Fruit fly (Drosophila melanogaster): Measurements from ENCODE around the gene CG32643.

Gene CG32643

DNA sequence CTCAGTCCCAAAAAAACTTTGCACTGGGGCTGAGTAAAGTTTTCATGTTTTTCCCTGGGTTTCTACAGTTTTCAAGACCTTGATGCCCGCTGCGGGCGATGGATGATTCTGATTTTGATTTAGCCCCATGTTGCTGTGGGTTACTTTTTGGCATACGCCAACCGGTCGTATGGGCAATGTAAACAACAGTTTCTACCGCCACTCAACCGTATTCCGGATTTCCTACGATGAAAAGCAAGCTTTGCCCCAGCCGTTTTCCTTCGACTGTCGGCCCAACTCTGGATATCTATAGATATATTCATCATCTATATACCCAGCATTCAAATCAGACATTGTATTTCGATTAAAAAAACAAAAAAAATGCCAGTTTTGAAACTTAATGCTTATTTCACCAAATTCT, 37.6 kb downstream of the CG32643 start, which contains the start of gene CG2209:
TSS of gene CG2209 (plus strand) at position 301 of the 400 bp plus-strand sequence.
- no peak for TF ChIP-seq CG1621 (tag; optimal IDR thresholded peaks at IDR 0.05)

DNA sequence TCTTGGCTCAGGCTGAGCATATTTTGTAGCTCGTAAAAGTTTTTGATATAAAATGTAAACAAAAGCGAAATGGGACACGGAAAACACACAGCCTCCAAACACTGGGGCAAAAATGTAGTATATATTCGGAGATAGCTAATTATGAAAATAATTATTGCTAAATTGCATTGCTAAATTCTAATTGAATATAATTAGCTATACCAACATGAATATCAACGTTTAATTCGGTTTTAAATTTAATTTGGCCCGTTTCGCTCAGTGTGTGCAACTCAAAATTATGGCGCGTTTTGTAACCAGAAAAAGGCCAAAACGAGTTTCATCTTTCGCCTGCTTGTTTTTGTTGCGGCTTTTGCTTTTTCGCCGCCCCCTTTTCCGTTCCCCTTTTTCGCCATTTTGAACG, 39.5 kb downstream of the CG32643 start:
- TF ChIP-seq CG6163 (GFP tag; IDR thresholded peaks at IDR 0.05), result no peak
- TF ChIP-seq Eip78C (GFP tag), result peak; percentile 69
- no peak for TF ChIP-seq Met (GFP tag; optimal IDR thresholded peaks at IDR 0.05)

All from whole organism, prepupa.